Fruit fly (Drosophila melanogaster) whole organism, embryonic: ENCODE results near the gene shd.

Experiments used
- ATbp ChIP-seq: fragments of 200-800 bp; sonication (Bioruptor generic); optimal IDR thresholded peaks from 2 replicates; lab custom pipeline; 2017; ENCODE audit warnings: missing biosample characterization, mild to moderate bottlenecking, missing genetic modification characterization, missing genetic modification reagents
- Bgb ChIP-seq: fragments of 200-800 bp; sonication (Bioruptor generic); IDR thresholded peaks from 2 replicates; pipeline ENCODE4 v1.3.6; 2022; ENCODE audit warnings: missing biosample characterization, missing genetic modification characterization; ENCODE audit not compliant: partially characterized antibody
- CG10209 ChIP-seq: fragments of 200-800 bp; sonication (Bioruptor generic); optimal IDR thresholded peaks from 3 replicates; lab custom pipeline; 2017; ENCODE audit warnings: missing biosample characterization, mild to moderate bottlenecking, missing genetic modification characterization, missing genetic modification reagents
- CG10431 ChIP-seq: fragments of 200-800 bp; sonication (Bioruptor generic); optimal IDR thresholded peaks from 3 replicates; lab custom pipeline; 2018; ENCODE audit warnings: missing biosample characterization, mild to moderate bottlenecking, missing genetic modification characterization
- CG10959 ChIP-seq: fragments of 200-800 bp; sonication (Bioruptor generic); IDR thresholded peaks from 2 replicates; pipeline ENCODE4 v1.3.6; 2022; ENCODE audit warnings: missing biosample characterization, missing genetic modification characterization
- CG11456 ChIP-seq: fragments of 200-800 bp; sonication (Bioruptor generic); IDR thresholded peaks from 3 replicates; pipeline ENCODE4 v1.3.6; 2022; ENCODE audit warnings: missing biosample characterization, missing genetic modification characterization
- CG12219 ChIP-seq: fragments of 200-800 bp; sonication (Bioruptor generic); optimal IDR thresholded peaks from 3 replicates; lab custom pipeline; 2018; ENCODE audit warnings: missing biosample characterization, mild to moderate bottlenecking, missing genetic modification characterization
- CG12299 ChIP-seq: fragments of 200-800 bp; sonication (Bioruptor generic); optimal IDR thresholded peaks from 2 replicates; lab custom pipeline; 2018; ENCODE audit warnings: missing biosample characterization, mild to moderate bottlenecking, missing genetic modification characterization
- CG13296 ChIP-seq: fragments of 200-800 bp; sonication (Bioruptor generic); optimal IDR thresholded peaks from 3 replicates; lab custom pipeline; 2018; ENCODE audit warnings: missing biosample characterization, mild to moderate bottlenecking, missing genetic modification characterization
- CG1529 ChIP-seq: fragments of 200-800 bp; sonication (Bioruptor generic); optimal IDR thresholded peaks from 3 replicates; lab custom pipeline; 2018; ENCODE audit warnings: missing biosample characterization, missing genetic modification characterization
- CG1647 ChIP-seq: fragments of 200-800 bp; sonication (Bioruptor generic); optimal IDR thresholded peaks from 3 replicates; lab custom pipeline; 2016; ENCODE audit warnings: missing biosample characterization, missing genetic modification characterization
- CG16779 ChIP-seq: fragments of 200-800 bp; sonication (Bioruptor generic); IDR thresholded peaks from 2 replicates; pipeline ENCODE4 v1.3.6; 2022; ENCODE audit warnings: missing biosample characterization, missing genetic modification characterization
- CG17186 ChIP-seq: fragments of 200-800 bp; sonication (Bioruptor generic); optimal IDR thresholded peaks from 3 replicates; lab custom pipeline; 2017; ENCODE audit warnings: missing biosample characterization, missing genetic modification reagents, missing genetic modification characterization
- CG17359 ChIP-seq: fragments of 200-800 bp; sonication (Bioruptor generic); optimal IDR thresholded peaks from 3 replicates; lab custom pipeline; 2018; ENCODE audit warnings: missing biosample characterization, mild to moderate bottlenecking, missing genetic modification characterization, moderate library complexity
- CG18619 ChIP-seq: fragments of 200-800 bp; sonication (Bioruptor generic); optimal IDR thresholded peaks from 3 replicates; lab custom pipeline; 2017; ENCODE audit warnings: missing biosample characterization, mild to moderate bottlenecking, missing genetic modification characterization
- CG2199 ChIP-seq: fragments of 200-800 bp; sonication (Bioruptor generic); IDR thresholded peaks from 3 replicates; pipeline ENCODE4 v1.3.6; 2022; ENCODE audit warnings: missing biosample characterization, missing genetic modification characterization
- CG31388 ChIP-seq: fragments of 200-800 bp; sonication (Bioruptor generic); optimal IDR thresholded peaks from 2 replicates; lab custom pipeline; 2016; ENCODE audit warnings: missing biosample characterization, missing genetic modification characterization
- CG34422 ChIP-seq: fragments of 200-800 bp; sonication (Bioruptor generic); IDR thresholded peaks from 3 replicates; pipeline ENCODE4 v1.3.6; 2022; ENCODE audit warnings: missing biosample characterization, missing genetic modification characterization
- CG3847 ChIP-seq: fragments of 200-800 bp; sonication (Bioruptor generic); IDR thresholded peaks from 2 replicates; pipeline ENCODE4 v1.3.6; 2022; ENCODE audit warnings: missing biosample characterization, missing genetic modification characterization
- CG4360 ChIP-seq: fragments of 200-800 bp; sonication (Bioruptor generic); IDR thresholded peaks from 2 replicates; pipeline ENCODE4 v1.3.6; 2022; ENCODE audit warnings: missing biosample characterization, missing genetic modification characterization
- CG8281 ChIP-seq: fragments of 200-800 bp; sonication (Bioruptor generic); optimal IDR thresholded peaks from 2 replicates; lab custom pipeline; 2018; ENCODE audit warnings: missing biosample characterization, mild to moderate bottlenecking, missing genetic modification characterization, moderate library complexity
- CG9609 ChIP-seq: fragments of 200-800 bp; sonication (Bioruptor generic); optimal IDR thresholded peaks from 3 replicates; lab custom pipeline; 2016; ENCODE audit warnings: missing biosample characterization, missing genetic modification characterization
- D19B ChIP-seq: fragments of 200-800 bp; sonication (Bioruptor generic); optimal IDR thresholded peaks from 2 replicates; lab custom pipeline; 2017; ENCODE audit warnings: missing biosample characterization, mild to moderate bottlenecking, missing genetic modification characterization
- Dek ChIP-seq: fragments of 200-800 bp; sonication (Bioruptor generic); optimal IDR thresholded peaks from 3 replicates; lab custom pipeline; 2019; ENCODE audit warnings: missing biosample characterization, mild to moderate bottlenecking, missing genetic modification characterization, moderate library complexity
- Doc3 ChIP-seq: fragments of 200-800 bp; sonication (Bioruptor generic); IDR thresholded peaks from 3 replicates; pipeline ENCODE4 v1.3.6; 2022; ENCODE audit warnings: missing biosample characterization, missing genetic modification characterization; ENCODE audit not compliant: partially characterized antibody
- NC2β ChIP-seq: fragments of 200-800 bp; sonication (Bioruptor generic); optimal IDR thresholded peaks from 2 replicates; lab custom pipeline; 2016; ENCODE audit warnings: missing biosample characterization, missing genetic modification characterization
- Usf ChIP-seq: fragments of 200-800 bp; sonication (Bioruptor generic); optimal IDR thresholded peaks from 2 replicates; lab custom pipeline; 2017; ENCODE audit warnings: missing genotype, missing biosample characterization, missing genetic modification characterization
- croc ChIP-seq: fragments of 200-800 bp; sonication (Bioruptor generic); conservative IDR thresholded peaks from 3 replicates; pipeline ENCODE4 v1.3.6; 2022; ENCODE audit warnings: missing biosample characterization, missing genetic modification characterization
- dan ChIP-seq: fragments of 200-800 bp; sonication (Bioruptor generic); IDR thresholded peaks from 2 replicates; pipeline ENCODE4 v1.3.6; 2022; ENCODE audit warnings: missing biosample characterization, missing genetic modification characterization
- danr ChIP-seq: fragments of 200-800 bp; sonication (Bioruptor generic); IDR thresholded peaks from 2 replicates; pipeline ENCODE4 v1.3.6; 2022; ENCODE audit warnings: missing biosample characterization, missing genetic modification characterization
- dm ChIP-seq: fragments of 200-800 bp; sonication (Bioruptor generic); optimal IDR thresholded peaks from 3 replicates; lab custom pipeline; 2016; ENCODE audit warnings: missing biosample characterization, missing genetic modification characterization
- dysf ChIP-seq: fragments of 200-800 bp; sonication (Bioruptor generic); IDR thresholded peaks from 3 replicates; pipeline ENCODE4 v1.3.6; 2022; ENCODE audit warnings: missing biosample characterization, missing genetic modification characterization
- fru ChIP-seq: fragments of >200 bp; optimal IDR thresholded peaks from 2 replicates; lab custom pipeline; 2017
- ftz-f1 ChIP-seq: fragments of 200-800 bp; sonication (Bioruptor generic); optimal IDR thresholded peaks from 2 replicates; lab custom pipeline; 2016; ENCODE audit warnings: missing biosample characterization, missing genetic modification characterization
- gce ChIP-seq: fragments of 200-800 bp; sonication (Bioruptor generic); IDR thresholded peaks from 3 replicates; pipeline ENCODE4 v1.3.6; 2022; ENCODE audit warnings: missing biosample characterization, missing genetic modification characterization
- ham ChIP-seq: fragments of 200-800 bp; sonication (Bioruptor generic); IDR thresholded peaks from 2 replicates; pipeline ENCODE4 v1.3.6; 2022; ENCODE audit warnings: missing biosample characterization, missing genetic modification characterization
- hbn ChIP-seq: fragments of 200-800 bp; sonication (Bioruptor generic); IDR thresholded peaks from 2 replicates; pipeline ENCODE4 v1.3.6; 2022; ENCODE audit warnings: missing biosample characterization, missing genetic modification characterization; ENCODE audit not compliant: partially characterized antibody
- kah ChIP-seq: fragments of 200-800 bp; sonication (Bioruptor generic); optimal IDR thresholded peaks from 2 replicates; lab custom pipeline; 2018; ENCODE audit warnings: missing biosample characterization, mild to moderate bottlenecking, missing genetic modification characterization
- ken ChIP-seq: fragments of 200-800 bp; sonication (Bioruptor generic); IDR thresholded peaks from 3 replicates; pipeline ENCODE4 v1.3.6; 2022; ENCODE audit warnings: missing biosample characterization, missing genetic modification characterization
- luna ChIP-seq: fragments of 200-800 bp; sonication (Bioruptor generic); optimal IDR thresholded peaks from 2 replicates; lab custom pipeline; 2016; ENCODE audit warnings: missing biosample characterization, missing genetic modification characterization
- nom ChIP-seq: fragments of 200-800 bp; sonication (Bioruptor generic); optimal IDR thresholded peaks from 2 replicates; lab custom pipeline; 2017; ENCODE audit warnings: missing biosample characterization, missing genetic modification characterization, mild to moderate bottlenecking, moderate library complexity, missing genetic modification reagents
- oc ChIP-seq: fragments of 200-800 bp; sonication (Bioruptor generic); optimal IDR thresholded peaks from 2 replicates; lab custom pipeline; 2018; ENCODE audit warnings: missing biosample characterization, mild to moderate bottlenecking, missing genetic modification characterization, moderate library complexity
- pfk ChIP-seq: fragments of 200-800 bp; sonication (Bioruptor generic); optimal IDR thresholded peaks from 2 replicates; lab custom pipeline; 2018; ENCODE audit warnings: missing biosample characterization, mild to moderate bottlenecking, missing genetic modification characterization, moderate library complexity
- pita ChIP-seq: fragments of 200-800 bp; sonication (Bioruptor generic); optimal IDR thresholded peaks from 2 replicates; lab custom pipeline; 2017; ENCODE audit warnings: missing biosample characterization, mild to moderate bottlenecking, missing genetic modification characterization
- pzg ChIP-seq: fragments of 200-800 bp; sonication (Bioruptor generic); optimal IDR thresholded peaks from 3 replicates; lab custom pipeline; 2018; ENCODE audit warnings: missing biosample characterization, mild to moderate bottlenecking, missing genetic modification characterization, moderate library complexity
- ro ChIP-seq: fragments of 200-800 bp; sonication (Bioruptor generic); IDR thresholded peaks from 2 replicates; pipeline ENCODE4 v1.3.6; 2022; ENCODE audit warnings: missing biosample characterization, missing genetic modification characterization
- sens ChIP-seq: fragments of 200-800 bp; sonication (Bioruptor generic); peaks from one replicate; lab custom pipeline; 2016; ENCODE audit warnings: missing biosample characterization, missing genetic modification characterization
- slp2 ChIP-seq: fragments of 200-800 bp; sonication (Bioruptor generic); optimal IDR thresholded peaks from 2 replicates; lab custom pipeline; 2016; ENCODE audit warnings: missing biosample characterization, missing genetic modification characterization
- vnd ChIP-seq: fragments of 200-800 bp; sonication (Bioruptor generic); IDR thresholded peaks from 3 replicates; pipeline ENCODE4 v1.3.6; 2022; ENCODE audit warnings: missing biosample characterization, missing genetic modification characterization; ENCODE audit not compliant: partially characterized antibody
- zen2 ChIP-seq: fragments of 200-800 bp; sonication (Bioruptor generic); IDR thresholded peaks from 3 replicates; pipeline ENCODE4 v1.3.6; 2022; ENCODE audit warnings: missing biosample characterization, missing genetic modification characterization; ENCODE audit not compliant: partially characterized antibody

Gene shd

dm6 chr3L:14634773-14635563 is 20.7 kb downstream of the shd start (continued):
- TF ChIP-seq Dek (tag; lab: Kevin White, UChicago) (peak; percentile 15), CG12219 (GFP tag; lab: Kevin White, UChicago) (no peak), ro (no peak; the same call in 1 of the 2 replicates), ftz-f1 (GFP tag; lab: Kevin White, UChicago) (no peak), CG17359 (peak; percentile 51), ham (GFP tag; lab: Robert Waterston, UW) (no peak), luna (no peak), CG31388 (GFP tag; lab: Kevin White, UChicago) (no peak), hbn (no peak), danr (GFP tag; lab: Robert Waterston, UW) (no peak), CG18619 (GFP tag; lab: Kevin White, UChicago) (peak; percentile 28), dm (GFP tag; lab: Kevin White, UChicago) (no peak), slp2 (GFP tag; lab: Kevin White, UChicago) (no peak), dysf (no peak; the same call in 2 of the 3 replicates), Usf (GFP tag; lab: Kevin White, UChicago) (peak; percentile 57), nom (GFP tag; lab: Kevin White, UChicago) (peak; percentile 62), pzg (GFP tag; lab: Kevin White, UChicago) (no peak), zen2 (GFP tag; lab: Robert Waterston, UW) (no peak), CG10209 (GFP tag; lab: Kevin White, UChicago) (peak; percentile 72), CG34422 (GFP tag; lab: Robert Waterston, UW) (0 out of 3 replicates have a peak, but pooled peaks have one; percentile 67), CG17186 (GFP tag; lab: Kevin White, UChicago) (no peak), pita (GFP tag; lab: Kevin White, UChicago) (no peak), kah (GFP tag; lab: Kevin White, UChicago) (no peak), CG11456 (GFP tag; lab: Robert Waterston, UW) (no peak), sens (GFP tag; lab: Kevin White, UChicago) (peak; percentile 90), CG4360 (GFP tag; lab: Robert Waterston, UW) (peak; percentile 7; the same call in 1 of the 2 replicates), oc (tag; lab: Kevin White, UChicago) (peak; percentile 44), CG10431 (peak; percentile 25), fru (lab: Kevin White, UChicago) (no peak), vnd (GFP tag; lab: Robert Waterston, UW) (no peak), ATbp (GFP tag; lab: Kevin White, UChicago) (peak; percentile 24), CG9609 (GFP tag; lab: Kevin White, UChicago) (no peak), CG8281 (no peak), CG10959 (peak; percentile 47; the same call in 1 of the 2 replicates), CG16779 (GFP tag; lab: Robert Waterston, UW) (no peak), CG1529 (GFP tag; lab: Kevin White, UChicago) (peak; percentile 53), gce (GFP tag; lab: Robert Waterston, UW) (no peak), CG2199 (GFP tag; lab: Robert Waterston, UW) (peak; percentile 87; the same call in 2 of the 3 replicates), CG12299 (tag; lab: Kevin White, UChicago) (peak; percentile 6), croc (GFP tag; lab: Robert Waterston, UW) (peak; percentile 65), Doc3 (no peak), CG1647 (no peak), ken (GFP tag; lab: Robert Waterston, UW) (no peak), CG13296 (GFP tag; lab: Kevin White, UChicago) (no peak), Bgb (no peak), D19B (GFP tag; lab: Kevin White, UChicago) (no peak), NC2β (GFP tag; lab: Kevin White, UChicago) (no peak), pfk (GFP tag; lab: Kevin White, UChicago) (peak; percentile 11), dan (no peak; the same call in 1 of the 2 replicates), CG3847 (GFP tag; lab: Robert Waterston, UW) (no peak)
